Fruit fly (Drosophila melanogaster): ENCODE results near the gene Ddc.

DNA sequence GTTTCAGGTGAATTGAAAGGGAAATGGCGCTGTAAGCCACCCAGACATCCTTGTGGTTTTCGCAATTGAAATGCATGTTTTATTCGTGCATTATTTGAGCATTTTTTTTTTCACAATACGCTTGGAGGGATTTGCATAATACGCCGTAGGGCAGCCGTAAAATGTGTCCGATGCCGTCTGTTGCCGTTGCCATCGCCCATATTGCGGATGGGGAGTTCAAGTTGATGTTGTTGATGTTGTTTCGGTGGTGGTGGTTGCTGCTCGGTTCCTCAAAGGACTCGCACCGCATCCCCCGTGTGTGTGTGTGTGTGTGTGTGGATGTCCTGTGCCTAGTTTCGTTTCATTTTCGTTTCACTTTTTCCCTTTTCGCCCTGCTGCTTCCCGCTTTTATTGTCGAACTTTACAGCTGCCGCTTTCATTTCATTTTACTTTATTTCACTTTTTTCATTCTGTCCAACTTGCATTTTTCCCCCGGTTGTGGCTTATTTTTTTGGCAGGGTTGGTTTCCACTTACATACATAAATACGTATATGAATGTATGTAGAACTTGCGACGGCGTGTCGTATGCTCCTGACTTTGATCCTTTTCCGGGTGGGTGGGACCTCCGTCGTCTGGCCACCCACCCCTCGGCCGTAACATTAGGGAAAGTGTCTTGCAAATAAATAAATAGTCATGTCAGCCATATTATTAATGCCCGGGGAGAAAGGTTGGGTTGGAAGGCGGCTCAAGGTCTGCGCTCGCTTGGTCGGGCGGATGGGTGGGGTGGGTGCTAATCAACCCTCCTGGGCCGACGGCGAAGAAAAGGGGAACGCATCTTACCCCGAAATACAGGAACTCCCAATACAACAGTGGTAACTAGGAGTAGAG lies 17.6 kb upstream of the Ddc start:
- TF ChIP-seq Pif1A (GFP tag; optimal IDR thresholded peaks at IDR 0.05), result no peak
- TF ChIP-seq fd96Ca (GFP tag; IDR thresholded peaks at IDR 0.05), result no peak
- no peak for TF ChIP-seq gl (tag; optimal IDR thresholded peaks at IDR 0.05)
- no peak for TF ChIP-seq EcR (GFP tag; optimal IDR thresholded peaks at IDR 0.05)
- no peak for TF ChIP-seq D1 (tag; optimal IDR thresholded peaks at IDR 0.05)
- no peak for TF ChIP-seq CG8301 (tag; optimal IDR thresholded peaks at IDR 0.05)
- TF ChIP-seq Snoo (tag; optimal IDR thresholded peaks at IDR 0.05), result no peak
- TF ChIP-seq CG15710 (tag; optimal IDR thresholded peaks at IDR 0.05), result no peak
- no peak for TF ChIP-seq CG14655 (GFP tag; optimal IDR thresholded peaks at IDR 0.05)
- TF ChIP-seq CG9948 (tag; optimal IDR thresholded peaks at IDR 0.05), result no peak
- TF ChIP-seq rn (GFP tag; IDR thresholded peaks at IDR 0.05), result no peak
- no peak for TF ChIP-seq CG17806 (tag; optimal IDR thresholded peaks at IDR 0.05)
- no peak for TF ChIP-seq CG13204 (GFP tag; optimal IDR thresholded peaks at IDR 0.05)
- TF ChIP-seq CG12605 (GFP tag; IDR thresholded peaks at IDR 0.05), result no peak
